Fruit fly (Drosophila melanogaster) whole organism, embryonic: ENCODE data around the gene CG6432.

Experiments
- CG10366 ChIP-seq: fragments of 200-800 bp; sonication (Bioruptor generic); IDR thresholded peaks from 2 replicates; pipeline ENCODE4 v1.3.6; 2022; ENCODE audit warnings: missing biosample characterization, missing genetic modification characterization
- CG11093 ChIP-seq: fragments of 200-800 bp; sonication (Bioruptor generic); IDR thresholded peaks from 3 replicates; pipeline ENCODE4 v1.3.6; 2022; ENCODE audit warnings: missing biosample characterization, missing genetic modification characterization
- CG12299 ChIP-seq: fragments of 200-800 bp; sonication (Bioruptor generic); optimal IDR thresholded peaks from 2 replicates; lab custom pipeline; 2018; ENCODE audit warnings: missing biosample characterization, mild to moderate bottlenecking, missing genetic modification characterization
- CG13775 ChIP-seq: fragments of 200-800 bp; sonication (Bioruptor generic); optimal IDR thresholded peaks from 3 replicates; lab custom pipeline; 2017; ENCODE audit warnings: missing biosample characterization, mild to moderate bottlenecking, missing genetic modification characterization
- CG14014 ChIP-seq: fragments of 200-800 bp; sonication (Bioruptor generic); IDR thresholded peaks from 2 replicates; pipeline ENCODE4 v1.3.6; 2022; ENCODE audit warnings: missing biosample characterization, missing genetic modification characterization
- CG14710 ChIP-seq: fragments of 200-800 bp; sonication (Bioruptor generic); optimal IDR thresholded peaks from 3 replicates; lab custom pipeline; 2019; ENCODE audit warnings: missing biosample characterization, mild to moderate bottlenecking, missing genetic modification characterization, moderate library complexity
- CG17186 ChIP-seq: fragments of 200-800 bp; sonication (Bioruptor generic); optimal IDR thresholded peaks from 3 replicates; lab custom pipeline; 2017; ENCODE audit warnings: missing biosample characterization, missing genetic modification reagents, missing genetic modification characterization
- CG17912 ChIP-seq: fragments of 200-800 bp; sonication (Bioruptor generic); optimal IDR thresholded peaks from 2 replicates; lab custom pipeline; 2018; ENCODE audit warnings: missing biosample characterization, mild to moderate bottlenecking, missing genetic modification characterization
- CG1792 ChIP-seq: fragments of 200-800 bp; sonication (Bioruptor generic); optimal IDR thresholded peaks from 2 replicates; lab custom pipeline; 2016; ENCODE audit warnings: missing biosample characterization, missing genetic modification characterization
- CG3065 ChIP-seq: fragments of 200-800 bp; sonication (Bioruptor generic); optimal IDR thresholded peaks from 2 replicates; lab custom pipeline; 2016; ENCODE audit warnings: missing biosample characterization, missing genetic modification characterization
- CG3163 ChIP-seq: fragments of 200-800 bp; sonication (Bioruptor generic); optimal IDR thresholded peaks from 3 replicates; lab custom pipeline; 2016; ENCODE audit warnings: missing biosample characterization, missing genetic modification characterization
- CG32532 ChIP-seq: fragments of 200-800 bp; sonication (Bioruptor generic); IDR thresholded peaks from 2 replicates; pipeline ENCODE4 v1.3.6; 2022; ENCODE audit warnings: missing biosample characterization, missing genetic modification characterization
- CG32767 ChIP-seq: fragments of 200-800 bp; sonication (Bioruptor generic); IDR thresholded peaks from 2 replicates; pipeline ENCODE4 v1.3.6; 2022; ENCODE audit warnings: missing biosample characterization, missing genetic modification characterization
- CG32772 ChIP-seq: fragments of 200-800 bp; sonication (Bioruptor generic); IDR thresholded peaks from 2 replicates; pipeline ENCODE4 v1.3.6; 2022; ENCODE audit warnings: missing biosample characterization, missing genetic modification characterization
- CG5953 ChIP-seq: fragments of 200-800 bp; sonication (Bioruptor generic); IDR thresholded peaks from 2 replicates; pipeline ENCODE4 v1.3.6; 2022; ENCODE audit warnings: missing biosample characterization, missing genetic modification characterization
- CG6272 ChIP-seq: fragments of 200-800 bp; sonication (Bioruptor generic); IDR thresholded peaks from 2 replicates; pipeline ENCODE4 v1.3.6; 2022; ENCODE audit warnings: missing biosample characterization, missing genetic modification characterization
- CG6791 ChIP-seq: fragments of 200-800 bp; sonication (Bioruptor generic); IDR thresholded peaks from 3 replicates; pipeline ENCODE4 v1.3.6; 2022; ENCODE audit warnings: missing biosample characterization, missing genetic modification characterization; ENCODE audit not compliant: partially characterized antibody
- CG7786 ChIP-seq: fragments of 200-800 bp; sonication (Bioruptor generic); optimal IDR thresholded peaks from 2 replicates; lab custom pipeline; 2016; ENCODE audit warnings: missing biosample characterization, missing genetic modification characterization
- CG7987 ChIP-seq: fragments of 200-800 bp; sonication (Bioruptor generic); optimal IDR thresholded peaks from 2 replicates; lab custom pipeline; 2018; ENCODE audit warnings: missing biosample characterization, mild to moderate bottlenecking, missing genetic modification characterization, moderate library complexity
- CG8089 ChIP-seq: fragments of 200-800 bp; sonication (Bioruptor generic); optimal IDR thresholded peaks from 3 replicates; lab custom pipeline; 2016; ENCODE audit warnings: missing biosample characterization, missing genetic modification characterization
- CG9215 ChIP-seq: fragments of 200-800 bp; sonication (Bioruptor generic); IDR thresholded peaks from 2 replicates; pipeline ENCODE4 v1.3.6; 2022; ENCODE audit warnings: missing biosample characterization, missing genetic modification characterization
- Dad ChIP-seq: fragments of 200-800 bp; sonication (Bioruptor generic); optimal IDR thresholded peaks from 3 replicates; lab custom pipeline; 2016; ENCODE audit warnings: missing biosample characterization, missing genetic modification characterization
- Ets97D ChIP-seq: fragments of 200-800 bp; sonication (Bioruptor generic); optimal IDR thresholded peaks from 3 replicates; lab custom pipeline; 2016; ENCODE audit warnings: missing biosample characterization, missing genetic modification characterization
- HLH54F ChIP-seq: fragments of 200-800 bp; sonication (Bioruptor generic); optimal IDR thresholded peaks from 3 replicates; lab custom pipeline; 2016; ENCODE audit warnings: missing biosample characterization, missing genetic modification characterization
- Lim3 ChIP-seq: fragments of 200-800 bp; sonication (Bioruptor generic); IDR thresholded peaks from 2 replicates; pipeline ENCODE4 v1.3.6; 2022; ENCODE audit warnings: missing biosample characterization, missing genetic modification characterization
- MBD-R2 ChIP-seq: fragments of 200-800 bp; sonication (Bioruptor generic); IDR thresholded peaks from 2 replicates; pipeline ENCODE4 v1.3.6; 2022; ENCODE audit warnings: missing biosample characterization, missing genetic modification characterization
- NC2β ChIP-seq: fragments of 200-800 bp; sonication (Bioruptor generic); optimal IDR thresholded peaks from 2 replicates; lab custom pipeline; 2016; ENCODE audit warnings: missing biosample characterization, missing genetic modification characterization
- NFAT ChIP-seq: fragments of 200-800 bp; sonication (Bioruptor generic); IDR thresholded peaks from 2 replicates; pipeline ENCODE4 v1.3.6; 2022; ENCODE audit warnings: missing biosample characterization, missing genetic modification characterization
- Ptx1 ChIP-seq: fragments of 200-800 bp; sonication (Bioruptor generic); IDR thresholded peaks from 2 replicates; pipeline ENCODE4 v1.3.6; 2022; ENCODE audit warnings: missing biosample characterization, missing genetic modification characterization
- Ravus ChIP-seq: fragments of 200-800 bp; sonication (Bioruptor generic); IDR thresholded peaks from 2 replicates; pipeline ENCODE4 v1.3.6; 2022; ENCODE audit warnings: missing biosample characterization, missing genetic modification characterization
- Scr ChIP-seq: fragments of 200-800 bp; sonication (Bioruptor generic); IDR thresholded peaks from 2 replicates; pipeline ENCODE4 v1.3.6; 2022; ENCODE audit warnings: missing biosample characterization, missing genetic modification characterization; ENCODE audit not compliant: partially characterized antibody
- Side ChIP-seq: fragments of 200-800 bp; sonication (Bioruptor generic); optimal IDR thresholded peaks from 2 replicates; lab custom pipeline; 2016; ENCODE audit warnings: missing biosample characterization, missing genetic modification characterization
- Stat92E ChIP-seq, 3 experiments: fragments of >200 bp in 2 of 3; fragments of 200-800 bp in 1 of 3; sonication (Bioruptor generic) in 1 of 3; optimal IDR thresholded peaks; 2 replicates each; lab custom pipeline; 2017 to 2019; ENCODE audit warnings: missing biosample characterization in 3 of 3, missing genetic modification characterization in 3 of 3, mild to moderate bottlenecking in 1 of 3, moderate library complexity in 1 of 3
- amos ChIP-seq: fragments of 200-800 bp; sonication (Bioruptor generic); IDR thresholded peaks from 2 replicates; pipeline ENCODE4 v1.3.6; 2022; ENCODE audit warnings: missing biosample characterization, missing genetic modification characterization; ENCODE audit not compliant: partially characterized antibody
- bbx ChIP-seq: fragments of 200-800 bp; sonication (Bioruptor generic); IDR thresholded peaks from 2 replicates; pipeline ENCODE4 v1.3.6; 2022; ENCODE audit warnings: missing biosample characterization, missing genetic modification characterization; ENCODE audit not compliant: partially characterized antibody
- gcm2 ChIP-seq: fragments of 200-800 bp; sonication (Bioruptor generic); optimal IDR thresholded peaks from 2 replicates; lab custom pipeline; 2016; ENCODE audit warnings: missing biosample characterization, missing genetic modification characterization
- grn ChIP-seq: fragments of 200-800 bp; sonication (Bioruptor generic); optimal IDR thresholded peaks from 3 replicates; lab custom pipeline; 2017; ENCODE audit warnings: missing biosample characterization, missing genetic modification characterization
- her ChIP-seq: fragments of 200-800 bp; sonication (Bioruptor generic); optimal IDR thresholded peaks from 2 replicates; lab custom pipeline; 2016; ENCODE audit warnings: missing biosample characterization, missing genetic modification characterization
- lov ChIP-seq, 2 experiments: fragments of 200-800 bp in 1 of 2; fragments of >200 bp in 1 of 2; sonication (Bioruptor generic) in 1 of 2; IDR thresholded peaks in 1 of 2; optimal IDR thresholded peaks in 1 of 2; 2 replicates in 1 of 2; 3 replicates in 1 of 2; pipeline versions ENCODE4 v1.3.6 to Lab custom; 2017 to 2022; ENCODE audit warnings: missing biosample characterization in 1 of 2, missing genetic modification characterization in 1 of 2
- p53 ChIP-seq: fragments of 200-800 bp; sonication (Bioruptor generic); optimal IDR thresholded peaks from 2 replicates; lab custom pipeline; 2016; ENCODE audit warnings: missing biosample characterization, missing genetic modification characterization
- pho ChIP-seq: fragments of 200-800 bp; sonication (Bioruptor generic); optimal IDR thresholded peaks from 2 replicates; lab custom pipeline; 2016; ENCODE audit warnings: missing biosample characterization, missing genetic modification characterization
- pzg ChIP-seq: fragments of 200-800 bp; sonication (Bioruptor generic); optimal IDR thresholded peaks from 3 replicates; lab custom pipeline; 2018; ENCODE audit warnings: missing biosample characterization, mild to moderate bottlenecking, missing genetic modification characterization, moderate library complexity
- row ChIP-seq: fragments of 200-800 bp; sonication (Bioruptor generic); IDR thresholded peaks from 3 replicates; pipeline ENCODE4 v1.3.6; 2022; ENCODE audit warnings: missing biosample characterization, missing genetic modification characterization
- sc ChIP-seq, 3 experiments: fragments of >200 bp in 2 of 3; fragments of 200-800 bp in 1 of 3; sonication (Bioruptor generic) in 1 of 3; optimal IDR thresholded peaks; 2 replicates in 2 of 3; 3 replicates in 1 of 3; lab custom pipeline; 2017; ENCODE audit warnings: mild to moderate bottlenecking in 1 of 3, missing biosample characterization in 1 of 3, missing genetic modification characterization in 1 of 3, missing genetic modification reagents in 1 of 3
- sens-2 ChIP-seq: fragments of 200-800 bp; sonication (Bioruptor generic); IDR thresholded peaks from 2 replicates; pipeline ENCODE4 v1.3.6; 2022; ENCODE audit warnings: missing biosample characterization, missing genetic modification characterization
- ssp ChIP-seq: fragments of 200-800 bp; sonication (Bioruptor generic); IDR thresholded peaks from 2 replicates; pipeline ENCODE4 v1.3.6; 2022; ENCODE audit warnings: missing biosample characterization, missing genetic modification characterization
- trem ChIP-seq: fragments of 200-800 bp; optimal IDR thresholded peaks from 3 replicates; lab custom pipeline; 2019; ENCODE audit warnings: missing biosample characterization, mild to moderate bottlenecking, missing genetic modification characterization, moderate library complexity
- vvl ChIP-seq: fragments of 200-800 bp; sonication (Bioruptor generic); IDR thresholded peaks from 2 replicates; pipeline ENCODE4 v1.3.6; 2022; ENCODE audit warnings: missing biosample characterization, missing genetic modification characterization
- wek ChIP-seq: fragments of 200-800 bp; sonication (Bioruptor generic); optimal IDR thresholded peaks from 3 replicates; lab custom pipeline; 2018; ENCODE audit warnings: missing biosample characterization, mild to moderate bottlenecking, missing genetic modification characterization, moderate library complexity

CG6432 gene

dm6 chr3R:24333182-24333808, 3.4 kb upstream of the CG6432 start, which contains the start of the genes Rrp5 and Dis3 (continued):
- TF ChIP-seq Scr (GFP tag; lab: Robert Waterston, UW) (peak; percentile 8; the same call in 1 of the 2 replicates), HLH54F (peak; percentile 50), CG13775 (peak; percentile 42), CG32767 (GFP tag; lab: Robert Waterston, UW) (peak; percentile 31; the same call in 1 of the 2 replicates), lov (optimal IDR thresholded peaks at IDR 0.05; lab: Kevin White, UChicago) (no peak), lov (GFP tag; IDR thresholded peaks at IDR 0.05; lab: Robert Waterston, UW) (0 out of 3 replicates have a peak, but pooled peaks have one; percentile 4), NC2β (GFP tag; lab: Kevin White, UChicago) (peak; percentile 59), grn (no peak), pho (peak; percentile 56), CG6791 (GFP tag; lab: Robert Waterston, UW) (peak; percentile 66; the same call in 2 of the 3 replicates), Stat92E (GFP tag; optimal IDR thresholded peaks at IDR 0.05; lab: Kevin White, UChicago) (no peak), CG17912 (peak; percentile 13), CG14710 (tag; lab: Kevin White, UChicago) (no peak), amos (GFP tag; lab: Robert Waterston, UW) (peak; percentile 58), CG7987 (GFP tag; lab: Kevin White, UChicago) (peak; percentile 26), Side (GFP tag; lab: Kevin White, UChicago) (peak; percentile 31), Ptx1 (GFP tag; lab: Robert Waterston, UW) (peak; percentile 45; the same call in 1 of the 2 replicates), CG8089 (GFP tag; lab: Kevin White, UChicago) (peak; percentile 7), wek (GFP tag; lab: Kevin White, UChicago) (no peak), CG3065 (GFP tag; lab: Kevin White, UChicago) (no peak), CG6272 (GFP tag; lab: Robert Waterston, UW) (peak; percentile 55), CG11093 (GFP tag; lab: Robert Waterston, UW) (no peak), CG12299 (tag; lab: Kevin White, UChicago) (no peak), Ets97D (GFP tag; lab: Kevin White, UChicago) (peak; percentile 81), Lim3 (GFP tag; lab: Robert Waterston, UW) (no peak), Ravus (GFP tag; lab: Robert Waterston, UW) (no peak), CG3163 (GFP tag; lab: Kevin White, UChicago) (peak; percentile 14), CG9215 (peak; percentile 33), CG1792 (peak; percentile 96), CG5953 (peak; percentile 17; the same call in 1 of the 2 replicates), gcm2 (GFP tag; lab: Kevin White, UChicago) (no peak), trem (tag; lab: Kevin White, UChicago) (peak; percentile 82), row (GFP tag; lab: Robert Waterston, UW) (peak; percentile 78), ssp (GFP tag; lab: Robert Waterston, UW) (peak; percentile 96), p53 (GFP tag; lab: Kevin White, UChicago) (peak; percentile 65), NFAT (GFP tag; lab: Robert Waterston, UW) (peak; percentile 79), CG17186 (peak; percentile 87), sc (optimal IDR thresholded peaks at IDR 0.05; lab: Kevin White, UChicago) (no peak), sc (GFP tag; optimal IDR thresholded peaks at IDR 0.05; lab: Kevin White, UChicago) (no peak), pzg (peak; percentile 97), CG7786 (peak; percentile 43), vvl (GFP tag; lab: Robert Waterston, UW) (peak; percentile 78), CG32772 (GFP tag; lab: Robert Waterston, UW) (no peak), Dad (GFP tag; lab: Kevin White, UChicago) (peak; percentile 19), sens-2 (GFP tag; lab: Robert Waterston, UW) (peak; percentile 52), her (GFP tag; lab: Kevin White, UChicago) (peak; percentile 96), bbx (GFP tag; lab: Robert Waterston, UW) (peak; percentile 58; the same call in 1 of the 2 replicates), CG32532 (GFP tag; lab: Robert Waterston, UW) (peak; percentile 65), MBD-R2 (GFP tag; lab: Robert Waterston, UW) (peak; percentile 99), CG10366 (GFP tag; lab: Robert Waterston, UW) (peak; percentile 42; the same call in 1 of the 2 replicates), CG14014 (GFP tag; lab: Robert Waterston, UW) (peak; percentile 38; the same call in 1 of the 2 replicates)
